Worm (Caenorhabditis elegans): Measurements from ENCODE around the gene egl-26.

- no peak for TF ChIP-seq tab-1 (GFP tag; IDR thresholded peaks at IDR 0.05)
- no peak for TF ChIP-seq klf-2 (GFP tag; conservative IDR thresholded peaks at IDR 0.05)
- no peak for TF ChIP-seq ztf-29 (GFP tag; IDR thresholded peaks at IDR 0.05)
- TF ChIP-seq flt-1 (GFP tag; IDR thresholded peaks at IDR 0.05), result no peak
- TF ChIP-seq ztf-23 (GFP tag; IDR thresholded peaks at IDR 0.05), result no peak
Measured at ce11 chrII:41914-42313, 27.5 kb upstream of the egl-26 start, which contains the start of gene F23F1.10.

All from whole organism, midembryonic.